Worm (Caenorhabditis elegans) whole organism, young adult: ENCODE measurements around the gene txt-9.

Experiments
- F57C9.4 ChIP-seq: sonication (generic microtip); optimal IDR thresholded peaks from 2 replicates; lab custom pipeline; 2017; ENCODE audit warnings: mild to moderate bottlenecking, missing genetic modification characterization, missing compliant biosample characterization
- K11D2.4 ChIP-seq: fragments of 200-800 bp; sonication (Bioruptor generic); IDR thresholded peaks from 2 replicates; pipeline ENCODE4 v1.3.6; 2022; ENCODE audit warnings: missing genetic modification reagents, missing genetic modification characterization, missing compliant biosample characterization
- Y67H2A.10 ChIP-seq: fragments of 200-800 bp; sonication (Bioruptor generic); conservative IDR thresholded peaks from 2 replicates; pipeline ENCODE4 v1.3.6; 2022; ENCODE audit warnings: missing genetic modification reagents, missing genetic modification characterization, missing compliant biosample characterization
- ceh-58 ChIP-seq: fragments of 200-800 bp; sonication (Bioruptor generic); IDR thresholded peaks from 2 replicates; pipeline ENCODE4 v1.3.6; 2022; ENCODE audit warnings: missing genetic modification characterization, missing compliant biosample characterization
- madf-3 ChIP-seq: fragments of 200-800 bp; sonication (Bioruptor generic); IDR thresholded peaks from 2 replicates; pipeline ENCODE4 v1.3.6; 2022; ENCODE audit warnings: missing genetic modification reagents, missing genetic modification characterization, missing compliant biosample characterization
- rec-8 ChIP-seq, 2 experiments: sonication (generic microtip); optimal IDR thresholded peaks; 2 replicates each; lab custom pipeline; 2016; ENCODE audit warnings: mild to moderate bottlenecking in 2 of 2, missing genetic modification characterization in 2 of 2, missing genetic modification reagents in 2 of 2, missing genotype in 2 of 2, missing biosample characterization in 1 of 2, missing compliant biosample characterization in 1 of 2, moderate library complexity in 1 of 2
- snpc-4 ChIP-seq, 5 experiments: fragments of 150-350 bp in 1 of 5; sonication (generic microtip) in 4 of 5; optimal IDR thresholded peaks; 2 replicates each; lab custom pipeline; 2014 to 2018; ENCODE audit warnings: missing genetic modification characterization in 5 of 5, missing biosample characterization in 3 of 5, antibody characterized with exemption in 2 of 5, mild to moderate bottlenecking in 2 of 5, missing compliant biosample characterization in 2 of 5, missing genotype in 2 of 5, moderate library complexity in 2 of 5, missing genetic modification reagents in 1 of 5
- ztf-25 ChIP-seq: fragments of 200-800 bp; sonication (Bioruptor generic); IDR thresholded peaks from 2 replicates; pipeline ENCODE4 v1.3.6; 2022; ENCODE audit warnings: missing genetic modification reagents, missing genetic modification characterization, missing compliant biosample characterization

DNA sequence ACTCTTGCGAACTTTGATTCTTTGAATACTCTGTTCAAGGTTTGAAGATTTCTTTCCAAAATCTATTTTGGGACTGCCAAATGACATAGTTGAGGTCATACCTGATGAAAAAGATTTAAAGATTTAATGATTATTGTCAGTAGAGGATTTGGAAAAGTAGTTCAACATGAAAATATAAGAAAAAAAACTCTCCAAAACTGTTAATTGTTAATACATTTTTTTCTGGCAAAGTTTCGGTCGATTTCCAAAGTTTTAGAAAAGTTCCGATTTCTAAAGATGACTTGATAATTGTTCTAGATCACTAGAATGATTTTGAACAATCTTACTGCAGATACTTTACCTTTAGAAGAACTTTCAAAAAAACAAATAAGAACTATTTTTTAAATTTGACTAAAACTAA is 14.3 kb upstream of the txt-9 start, which contains the start of gene C27A2.7:
- TF ChIP-seq snpc-4 (GFP tag; optimal IDR thresholded peaks at IDR 0.05; lab: Kevin White, UChicago), result no peak
- TF ChIP-seq snpc-4 (tag; optimal IDR thresholded peaks at IDR 0.05; lab: Kevin White, UChicago), result no peak
- TF ChIP-seq K11D2.4 (GFP tag; lab: Robert Waterston, UW), result no peak
- no peak for TF ChIP-seq ztf-25 (GFP tag; lab: Robert Waterston, UW)
- TF ChIP-seq F57C9.4 (tag; lab: Kevin White, UChicago), result no peak
- TF ChIP-seq Y67H2A.10, result no peak
- TF ChIP-seq rec-8 (tag; optimal IDR thresholded peaks at IDR 0.05; lab: Kevin White, UChicago), result no peak
- TF ChIP-seq madf-3 (GFP tag; lab: Robert Waterston, UW), result no peak
- TF ChIP-seq ceh-58 (GFP tag; lab: Robert Waterston, UW), result no peak
